Worm (Caenorhabditis elegans) whole organism, early embryonic: Measurements from ENCODE around the gene T12G3.11.

ENCODE experiments used
- B0310.2 ChIP-seq: sonication (generic microtip); optimal IDR thresholded peaks from 2 replicates; lab custom pipeline; 2016; ENCODE audit warnings: mild to moderate bottlenecking, missing genetic modification characterization, missing compliant biosample characterization
- aly-1 ChIP-seq: sonication (generic microtip); optimal IDR thresholded peaks from 2 replicates; lab custom pipeline; 2016; ENCODE audit warnings: missing genetic modification characterization, missing compliant biosample characterization
- ama-1 ChIP-seq: fragments of 150-350 bp; optimal IDR thresholded peaks from 2 replicates; lab custom pipeline; 2014
- ceh-13 ChIP-seq: fragments of 200-800 bp; sonication (Bioruptor generic); optimal IDR thresholded peaks from 2 replicates; lab custom pipeline; 2018; ENCODE audit warnings: mild to moderate bottlenecking, missing genetic modification characterization, missing compliant biosample characterization
- ceh-36 ChIP-seq: sonication (generic microtip); optimal IDR thresholded peaks from 2 replicates; lab custom pipeline; 2016; ENCODE audit warnings: missing genetic modification characterization, inconsistent platforms, missing compliant biosample characterization
- ets-7 ChIP-seq: sonication (generic microtip); optimal IDR thresholded peaks from 2 replicates; lab custom pipeline; 2016; ENCODE audit warnings: missing genotype, missing genetic modification characterization, missing compliant biosample characterization
- flt-1 ChIP-seq: fragments of 200-800 bp; sonication (Bioruptor generic); IDR thresholded peaks from 2 replicates; pipeline ENCODE4 v1.3.6; 2022; ENCODE audit warnings: missing genetic modification characterization, missing compliant biosample characterization
- hnd-1 ChIP-seq: sonication (generic microtip); optimal IDR thresholded peaks from 2 replicates; lab custom pipeline; 2016; ENCODE audit warnings: missing genetic modification characterization, missing compliant biosample characterization
- pes-1 ChIP-seq: fragments of 200-800 bp; sonication (Bioruptor generic); IDR thresholded peaks from 2 replicates; pipeline ENCODE4 v1.3.6; 2022; ENCODE audit warnings: missing genetic modification reagents, missing genetic modification characterization, missing compliant biosample characterization
- sea-1 ChIP-seq: fragments of 200-800 bp; sonication (Bioruptor generic); conservative IDR thresholded peaks from 2 replicates; pipeline ENCODE4 v1.3.6; 2022; ENCODE audit warnings: missing genetic modification characterization, missing compliant biosample characterization
- tbx-11 ChIP-seq: fragments of 200-800 bp; sonication (Bioruptor generic); IDR thresholded peaks from 2 replicates; pipeline ENCODE4 v1.3.6; 2022; ENCODE audit warnings: missing genetic modification characterization, missing compliant biosample characterization
- tbx-37 ChIP-seq: fragments of 200-800 bp; sonication (Bioruptor generic); conservative IDR thresholded peaks from 2 replicates; pipeline ENCODE4 v1.3.6; 2022; ENCODE audit warnings: missing genetic modification reagents, missing genetic modification characterization, missing compliant biosample characterization
- tra-4 ChIP-seq: sonication (generic microtip); optimal IDR thresholded peaks from 2 replicates; lab custom pipeline; 2017; ENCODE audit warnings: missing genetic modification characterization, missing compliant biosample characterization

DNA sequence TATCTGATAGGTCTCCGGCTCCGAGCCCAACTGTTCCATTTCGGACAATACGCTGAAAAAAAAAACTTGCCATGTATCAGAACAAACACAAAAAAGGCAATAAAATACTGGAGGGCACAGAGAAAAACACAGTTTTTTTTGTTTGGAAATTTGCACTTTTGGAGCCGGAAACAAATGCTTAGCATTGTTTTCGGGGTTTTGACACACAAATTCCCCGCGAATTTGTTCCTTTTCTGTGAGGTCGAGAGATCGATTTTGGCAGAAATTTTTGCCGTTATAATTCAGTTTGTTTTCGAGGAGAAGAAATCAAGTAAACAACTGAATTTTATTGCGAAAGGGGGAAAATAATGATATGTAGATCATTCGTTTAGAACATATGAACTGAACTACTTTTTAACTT, 27.0 kb upstream of the T12G3.11 start, which contains the start of gene K08E4.2:
- no peak for TF ChIP-seq B0310.2 (tag; lab: Kevin White, UChicago)
- no peak for TF ChIP-seq tra-4
- no peak for TF ChIP-seq ama-1
- no peak for TF ChIP-seq hnd-1 (tag; lab: Kevin White, UChicago)
- no peak for TF ChIP-seq aly-1 (tag; lab: Kevin White, UChicago)
- no peak for TF ChIP-seq ceh-36
- no peak for TF ChIP-seq sea-1
- no peak for TF ChIP-seq tbx-37 (GFP tag; lab: Robert Waterston, UW)
- TF ChIP-seq flt-1, result no peak
- no peak for TF ChIP-seq tbx-11 (GFP tag; lab: Robert Waterston, UW)
- no peak for TF ChIP-seq pes-1
- TF ChIP-seq ets-7, result no peak
- TF ChIP-seq ceh-13 (GFP tag; lab: Kevin White, UChicago), result no peak
